Fruit fly (Drosophila melanogaster): ENCODE results near the gene SH3PX1.

Gene SH3PX1

DNA sequence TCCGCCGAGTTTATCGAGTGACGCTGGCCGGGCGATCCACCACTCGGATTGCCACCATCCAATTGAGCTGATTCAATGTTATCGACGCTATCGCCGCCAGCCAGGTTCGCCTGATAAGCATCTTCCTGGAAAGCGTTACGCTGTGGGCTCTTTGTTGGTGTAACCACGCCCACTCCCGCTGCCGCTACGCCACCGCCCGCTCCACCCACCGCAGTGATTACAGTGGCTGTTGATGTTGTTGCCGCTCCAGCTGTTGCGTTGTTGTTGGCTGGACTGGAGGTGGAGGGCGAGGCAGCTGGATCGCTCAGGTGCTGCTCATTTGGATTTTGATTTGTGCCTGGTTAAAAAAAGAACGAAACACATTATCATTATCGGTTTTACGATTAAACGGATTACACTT is 42.3 kb downstream of the SH3PX1 start:
- TF ChIP-seq Ets98B (GFP tag; IDR thresholded peaks at IDR 0.05) (no peak), CG10348 (GFP tag; IDR thresholded peaks at IDR 0.05) (no peak), CG13204 (GFP tag; optimal IDR thresholded peaks at IDR 0.05) (peak; percentile 10), CG17806 (tag; optimal IDR thresholded peaks at IDR 0.05) (no peak)

Data from whole organism, pupa.